Worm (Caenorhabditis elegans) whole organism, L1 larva: ENCODE results near the gene Y45G5AM.7.

Experiments used
- jun-1 ChIP-seq: fragments of 150-350 bp; optimal IDR thresholded peaks from 2 replicates; lab custom pipeline; 2014; ENCODE audit warnings: missing biosample characterization, missing genetic modification reagents, missing genetic modification characterization
- mdl-1 ChIP-seq, 2 experiments: fragments of 150-350 bp; optimal IDR thresholded peaks; 2 replicates each; lab custom pipeline; 2014 to 2017; ENCODE audit warnings: missing biosample characterization in 2 of 2, missing genetic modification characterization in 2 of 2, inconsistent platforms in 1 of 2
- swsn-7 ChIP-seq: sonication (generic microtip); optimal IDR thresholded peaks from 2 replicates; lab custom pipeline; 2016; ENCODE audit warnings: missing genetic modification characterization, missing compliant biosample characterization
- unc-62 ChIP-seq: fragments of 150-350 bp; optimal IDR thresholded peaks from 2 replicates; lab custom pipeline; 2014; ENCODE audit warnings: missing biosample characterization, missing genetic modification reagents, missing genetic modification characterization
- unc-86 ChIP-seq: sonication (generic microtip); optimal IDR thresholded peaks from 2 replicates; lab custom pipeline; 2016; ENCODE audit warnings: missing genetic modification characterization, missing compliant biosample characterization

DNA sequence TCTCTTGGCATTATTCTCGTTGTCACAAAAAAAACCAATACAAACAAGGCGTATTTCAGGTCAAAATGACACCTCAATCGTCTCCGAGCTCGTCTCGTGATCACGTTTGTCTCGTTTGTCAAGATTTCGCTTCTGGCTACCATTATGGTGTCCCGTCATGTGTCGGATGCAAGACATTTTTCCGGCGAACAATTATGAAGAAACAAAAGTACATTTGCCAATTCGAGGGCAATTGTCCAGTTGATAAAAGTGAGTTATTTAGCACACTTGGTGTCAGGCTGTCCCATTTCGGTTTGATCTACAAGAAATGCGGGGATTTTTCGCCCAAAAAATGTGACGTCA is 17.1 kb upstream of the Y45G5AM.7 start, which contains the start of gene nhr-114:
- TF ChIP-seq jun-1 (tag; lab: Kevin White, UChicago) (no peak), unc-86 (tag; lab: Kevin White, UChicago) (no peak), mdl-1 (tag; optimal IDR thresholded peaks at IDR 0.05; lab: Kevin White, UChicago) (no peak), swsn-7 (tag; lab: Kevin White, UChicago) (no peak), unc-62 (no peak)
